Worm (Caenorhabditis elegans): ENCODE data around the gene sru-36.

ce11 chrV:9856978-9857377 is 15.5 kb downstream of the sru-36 start:
- TF ChIP-seq tbx-2 (tag; optimal IDR thresholded peaks at IDR 0.05) (no peak), ets-4 (tag; optimal IDR thresholded peaks at IDR 0.05) (no peak), odd-2 (tag; optimal IDR thresholded peaks at IDR 0.05) (no peak), nhr-11 (tag; optimal IDR thresholded peaks at IDR 0.05) (no peak), nhr-232 (tag; optimal IDR thresholded peaks at IDR 0.05) (no peak), gmeb-2 (tag; optimal IDR thresholded peaks at IDR 0.05) (no peak), sox-4 (tag; optimal IDR thresholded peaks at IDR 0.05) (no peak), syd-9 (tag; optimal IDR thresholded peaks at IDR 0.05) (no peak), hlh-30 (tag; optimal IDR thresholded peaks at IDR 0.05; ENCODE audit: insufficient read depth) (no peak), pha-4 (tag; optimal IDR thresholded peaks at IDR 0.05) (no peak), pqm-1 (tag; optimal IDR thresholded peaks at IDR 0.05) (no peak)

All from whole organism, late embryonic.